Fruit fly (Drosophila melanogaster): Measurements from ENCODE around the gene CG4045.

Gene CG4045

dm6 chrX:2032821-2033436, 42.8 kb downstream of the CG4045 start (continued):
- TF ChIP-seq Atf3 (GFP tag; optimal IDR thresholded peaks at IDR 0.05) (no peak), Taf1 (GFP tag; IDR thresholded peaks at IDR 0.05) (no peak), CG11504 (tag; optimal IDR thresholded peaks at IDR 0.05) (no peak), Hsf (GFP tag; optimal IDR thresholded peaks at IDR 0.05) (no peak), CG18262 (tag; optimal IDR thresholded peaks at IDR 0.05) (no peak), kni (GFP tag; optimal IDR thresholded peaks at IDR 0.05) (no peak), chinmo (GFP tag; IDR thresholded peaks at IDR 0.05; ENCODE audit: partially characterized antibody) (0 out of 4 replicates have a peak, but pooled peaks have one; percentile 48), CrebB (tag; optimal IDR thresholded peaks at IDR 0.05) (no peak), Adf1 (GFP tag; IDR thresholded peaks at IDR 0.05) (peak; percentile 41), CG8765 (GFP tag; IDR thresholded peaks at IDR 0.05) (no peak), Trl (optimal IDR thresholded peaks at IDR 0.05) (no peak), Trl (GFP tag; optimal IDR thresholded peaks at IDR 0.05) (no peak), CG17361 (GFP tag; IDR thresholded peaks at IDR 0.05) (no peak), ems (GFP tag; optimal IDR thresholded peaks at IDR 0.05) (no peak), MESR4 (GFP tag; optimal IDR thresholded peaks at IDR 0.05) (no peak), Scr (GFP tag; IDR thresholded peaks at IDR 0.05; ENCODE audit: partially characterized antibody) (no peak), tup (GFP tag; optimal IDR thresholded peaks at IDR 0.05) (no peak), CG7357 (GFP tag; IDR thresholded peaks at IDR 0.05) (no peak), CG4282 (GFP tag; optimal IDR thresholded peaks at IDR 0.05) (no peak), CG30020 (tag; optimal IDR thresholded peaks at IDR 0.05) (no peak), vnd (GFP tag; IDR thresholded peaks at IDR 0.05; ENCODE audit: partially characterized antibody) (no peak), Ravus (GFP tag; IDR thresholded peaks at IDR 0.05) (no peak), zen2 (GFP tag; IDR thresholded peaks at IDR 0.05; ENCODE audit: partially characterized antibody) (no peak), Bgb (GFP tag; IDR thresholded peaks at IDR 0.05; ENCODE audit: partially characterized antibody) (no peak), sisA (GFP tag; IDR thresholded peaks at IDR 0.05) (no peak), vfl (GFP tag; optimal IDR thresholded peaks at IDR 0.05) (no peak), so (GFP tag; IDR thresholded peaks at IDR 0.05) (peak; percentile 92), Mad (GFP tag; optimal IDR thresholded peaks at IDR 0.05) (no peak), Elba2 (GFP tag; optimal IDR thresholded peaks at IDR 0.05) (no peak), emc (GFP tag; optimal IDR thresholded peaks at IDR 0.05) (no peak), gro (GFP tag; optimal IDR thresholded peaks at IDR 0.05) (no peak), Hmx (GFP tag; optimal IDR thresholded peaks at IDR 0.05) (no peak), CG43689 (GFP tag; IDR thresholded peaks at IDR 0.05) (no peak), ken (GFP tag; IDR thresholded peaks at IDR 0.05) (0 out of 3 replicates have a peak, but pooled peaks have one; percentile 9), her (GFP tag; optimal IDR thresholded peaks at IDR 0.05) (no peak), sug (tag; optimal IDR thresholded peaks at IDR 0.05) (no peak), hb (GFP tag; IDR thresholded peaks at IDR 0.05; ENCODE audit: partially characterized antibody) (no peak), wor (GFP tag; IDR thresholded peaks at IDR 0.05) (no peak), cg (GFP tag; optimal IDR thresholded peaks at IDR 0.05) (peak; percentile 3), CG6689 (GFP tag; IDR thresholded peaks at IDR 0.05) (no peak), ara (GFP tag; IDR thresholded peaks at IDR 0.05) (no peak), tin (GFP tag; optimal IDR thresholded peaks at IDR 0.05) (no peak), CG7745 (tag; optimal IDR thresholded peaks at IDR 0.05) (no peak), fru (optimal IDR thresholded peaks at IDR 0.05) (no peak), ftz-f1 (GFP tag; optimal IDR thresholded peaks at IDR 0.05) (peak; percentile 29), CG10366 (GFP tag; IDR thresholded peaks at IDR 0.05) (no peak), Oaz (GFP tag; IDR thresholded peaks at IDR 0.05) (no peak), nerfin-2 (GFP tag; IDR thresholded peaks at IDR 0.05; ENCODE audit: partially characterized antibody) (no peak), Sry-β (GFP tag; optimal IDR thresholded peaks at IDR 0.05) (no peak), crol (GFP tag; IDR thresholded peaks at IDR 0.05) (no peak), CG15011 (GFP tag; optimal IDR thresholded peaks at IDR 0.05) (no peak), CG6654 (GFP tag; optimal IDR thresholded peaks at IDR 0.05) (no peak)

All from whole organism, embryonic.